Fruit fly (Drosophila melanogaster) whole organism, embryonic: Measurements from ENCODE around the gene Fitm.

Experiments used
- ATbp ChIP-seq: fragments of 200-800 bp; sonication (Bioruptor generic); optimal IDR thresholded peaks from 2 replicates; lab custom pipeline; 2017; ENCODE audit warnings: missing biosample characterization, mild to moderate bottlenecking, missing genetic modification characterization, missing genetic modification reagents
- Adf1 ChIP-seq: fragments of 200-800 bp; sonication (Bioruptor generic); IDR thresholded peaks from 2 replicates; pipeline ENCODE4 v1.3.6; 2022; ENCODE audit warnings: missing biosample characterization, missing genetic modification characterization
- CG10321 ChIP-seq: fragments of 200-800 bp; sonication (Bioruptor generic); IDR thresholded peaks from 2 replicates; pipeline ENCODE4 v1.3.6; 2022; ENCODE audit warnings: missing biosample characterization, missing genetic modification characterization
- CG12299 ChIP-seq: fragments of 200-800 bp; sonication (Bioruptor generic); optimal IDR thresholded peaks from 2 replicates; lab custom pipeline; 2018; ENCODE audit warnings: missing biosample characterization, mild to moderate bottlenecking, missing genetic modification characterization
- CG15011 ChIP-seq: fragments of 200-800 bp; sonication (Bioruptor generic); optimal IDR thresholded peaks from 3 replicates; lab custom pipeline; 2018; ENCODE audit warnings: missing biosample characterization, mild to moderate bottlenecking, missing genetic modification characterization
- CG1603 ChIP-seq: fragments of 200-800 bp; sonication (Bioruptor generic); optimal IDR thresholded peaks from 2 replicates; lab custom pipeline; 2019; ENCODE audit warnings: missing biosample characterization, mild to moderate bottlenecking, missing genetic modification characterization, moderate library complexity
- CG18262 ChIP-seq: fragments of 200-800 bp; optimal IDR thresholded peaks from 3 replicates; lab custom pipeline; 2019; ENCODE audit warnings: missing biosample characterization, mild to moderate bottlenecking, missing genetic modification characterization, moderate library complexity
- CG3726 ChIP-seq: fragments of 200-800 bp; sonication (Bioruptor generic); IDR thresholded peaks from 3 replicates; pipeline ENCODE4, ENCODE4 v1.3.6; 2022; ENCODE audit warnings: missing biosample characterization, missing genetic modification characterization
- CG4707 ChIP-seq: fragments of 200-800 bp; sonication (Bioruptor generic); optimal IDR thresholded peaks from 2 replicates; lab custom pipeline; 2018; ENCODE audit warnings: missing biosample characterization, mild to moderate bottlenecking, missing genetic modification characterization, moderate library complexity
- CG6254 ChIP-seq: fragments of 200-800 bp; sonication (Bioruptor generic); optimal IDR thresholded peaks from 3 replicates; lab custom pipeline; 2017; ENCODE audit warnings: mild to moderate bottlenecking, missing biosample characterization, missing genetic modification reagents, missing genetic modification characterization
- CG6654 ChIP-seq: fragments of 200-800 bp; sonication (Bioruptor generic); optimal IDR thresholded peaks from 2 replicates; lab custom pipeline; 2017; ENCODE audit warnings: missing biosample characterization, mild to moderate bottlenecking, missing genetic modification characterization
- CG7987 ChIP-seq: fragments of 200-800 bp; sonication (Bioruptor generic); optimal IDR thresholded peaks from 2 replicates; lab custom pipeline; 2018; ENCODE audit warnings: missing biosample characterization, mild to moderate bottlenecking, missing genetic modification characterization, moderate library complexity
- CG9876 ChIP-seq: fragments of 200-800 bp; sonication (Bioruptor generic); optimal IDR thresholded peaks from 2 replicates; lab custom pipeline; 2016; ENCODE audit warnings: missing biosample characterization, missing genetic modification characterization
- CkIIα-i1 ChIP-seq: fragments of 200-800 bp; sonication (Bioruptor generic); IDR thresholded peaks from 2 replicates; pipeline ENCODE4 v1.3.6; 2022; ENCODE audit warnings: missing biosample characterization, missing genetic modification characterization
- CoRest ChIP-seq: fragments of 200-800 bp; sonication (Bioruptor generic); optimal IDR thresholded peaks from 3 replicates; lab custom pipeline; 2018; ENCODE audit warnings: missing biosample characterization, mild to moderate bottlenecking, missing genetic modification characterization, moderate library complexity
- E2f2 ChIP-seq: fragments of 200-800 bp; sonication (Bioruptor generic); IDR thresholded peaks from 2 replicates; pipeline ENCODE4 v1.3.6; 2022; ENCODE audit warnings: missing biosample characterization, missing genetic modification characterization
- Ets97D ChIP-seq: fragments of 200-800 bp; sonication (Bioruptor generic); optimal IDR thresholded peaks from 3 replicates; lab custom pipeline; 2016; ENCODE audit warnings: missing biosample characterization, missing genetic modification characterization
- Gsc ChIP-seq: fragments of 200-800 bp; sonication (Bioruptor generic); IDR thresholded peaks from 2 replicates; pipeline ENCODE4 v1.3.6; 2022; ENCODE audit warnings: missing biosample characterization, missing genetic modification characterization
- Hmx ChIP-seq: fragments of 200-800 bp; sonication (Bioruptor generic); optimal IDR thresholded peaks from 2 replicates; lab custom pipeline; 2016; ENCODE audit warnings: missing biosample characterization, missing genetic modification characterization
- NK7.1 ChIP-seq: fragments of 200-800 bp; sonication (Bioruptor generic); optimal IDR thresholded peaks from 3 replicates; lab custom pipeline; 2016; ENCODE audit warnings: missing biosample characterization, missing genetic modification characterization
- Nf-YC ChIP-seq: fragments of 200-800 bp; optimal IDR thresholded peaks from 3 replicates; lab custom pipeline; 2019; ENCODE audit warnings: missing biosample characterization, mild to moderate bottlenecking, missing genetic modification characterization, moderate library complexity
- Rfx ChIP-seq: fragments of 200-800 bp; sonication (Bioruptor generic); IDR thresholded peaks from 2 replicates; pipeline ENCODE4 v1.3.6; 2022; ENCODE audit warnings: missing biosample characterization, missing genetic modification characterization
- Rx ChIP-seq: fragments of 200-800 bp; sonication (Bioruptor generic); IDR thresholded peaks from 2 replicates; pipeline ENCODE4 v1.3.6; 2022; ENCODE audit warnings: missing biosample characterization, missing genetic modification characterization
- Sox102F ChIP-seq: fragments of 200-800 bp; sonication (Bioruptor generic); optimal IDR thresholded peaks from 2 replicates; lab custom pipeline; 2018; ENCODE audit warnings: missing biosample characterization, mild to moderate bottlenecking, missing genetic modification characterization, moderate library complexity
- Xrp1 ChIP-seq: fragments of 200-800 bp; sonication (Bioruptor generic); IDR thresholded peaks from 2 replicates; pipeline ENCODE4 v1.3.6; 2022; ENCODE audit warnings: missing biosample characterization, missing genetic modification characterization
- ab ChIP-seq: fragments of 200-800 bp; sonication (Bioruptor generic); optimal IDR thresholded peaks from 2 replicates; lab custom pipeline; 2016; ENCODE audit warnings: missing biosample characterization, missing genetic modification characterization
- aop ChIP-seq: fragments of 200-800 bp; sonication (Bioruptor generic); IDR thresholded peaks from 2 replicates; pipeline ENCODE4 v1.3.6; 2022; ENCODE audit warnings: missing biosample characterization, missing genetic modification characterization
- br ChIP-seq: fragments of >200 bp; optimal IDR thresholded peaks from 2 replicates; lab custom pipeline; 2017
- caup ChIP-seq: fragments of 200-800 bp; sonication (Bioruptor generic); optimal IDR thresholded peaks from 3 replicates; lab custom pipeline; 2017; ENCODE audit warnings: missing biosample characterization, mild to moderate bottlenecking, missing genetic modification characterization, moderate library complexity; ENCODE audit not compliant: severe bottlenecking
- chn ChIP-seq: fragments of 200-800 bp; sonication (Bioruptor generic); optimal IDR thresholded peaks from 2 replicates; lab custom pipeline; 2016; ENCODE audit warnings: missing biosample characterization, missing genetic modification characterization
- crc ChIP-seq: fragments of 200-800 bp; sonication (Bioruptor generic); optimal IDR thresholded peaks from 2 replicates; lab custom pipeline; 2016; ENCODE audit warnings: missing biosample characterization, missing genetic modification characterization
- dpn ChIP-seq, 2 experiments: fragments of 200-800 bp; sonication (Bioruptor generic); optimal IDR thresholded peaks; 3 replicates each; lab custom pipeline; 2016; ENCODE audit warnings: missing biosample characterization in 2 of 2, missing genetic modification characterization in 2 of 2
- dysf ChIP-seq: fragments of 200-800 bp; sonication (Bioruptor generic); IDR thresholded peaks from 3 replicates; pipeline ENCODE4 v1.3.6; 2022; ENCODE audit warnings: missing biosample characterization, missing genetic modification characterization
- ems ChIP-seq: fragments of 200-800 bp; sonication (Bioruptor generic); optimal IDR thresholded peaks from 3 replicates; lab custom pipeline; 2016; ENCODE audit warnings: missing biosample characterization, missing genetic modification characterization
- fd3F ChIP-seq: fragments of 200-800 bp; sonication (Bioruptor generic); optimal IDR thresholded peaks from 2 replicates; lab custom pipeline; 2018; ENCODE audit warnings: missing biosample characterization, mild to moderate bottlenecking, missing genetic modification characterization, moderate library complexity
- gcm2 ChIP-seq: fragments of 200-800 bp; sonication (Bioruptor generic); optimal IDR thresholded peaks from 2 replicates; lab custom pipeline; 2016; ENCODE audit warnings: missing biosample characterization, missing genetic modification characterization
- hb ChIP-seq: fragments of 200-800 bp; sonication (Bioruptor generic); IDR thresholded peaks from 3 replicates; pipeline ENCODE4 v1.3.6; 2022; ENCODE audit warnings: missing biosample characterization, missing genetic modification characterization; ENCODE audit not compliant: partially characterized antibody
- hth ChIP-seq: fragments of >200 bp; optimal IDR thresholded peaks from 2 replicates; lab custom pipeline; 2017; ENCODE audit warnings: inconsistent platforms
- lab ChIP-seq: fragments of 200-800 bp; sonication (Bioruptor generic); optimal IDR thresholded peaks from 3 replicates; lab custom pipeline; 2017; ENCODE audit warnings: missing biosample characterization, missing genetic modification characterization, mild to moderate bottlenecking, moderate library complexity, missing genetic modification reagents
- maf-S ChIP-seq: fragments of 200-800 bp; sonication (Bioruptor generic); optimal IDR thresholded peaks from 2 replicates; lab custom pipeline; 2016; ENCODE audit warnings: missing biosample characterization, missing genetic modification characterization
- nau ChIP-seq: fragments of 200-800 bp; sonication (Bioruptor generic); optimal IDR thresholded peaks from 3 replicates; lab custom pipeline; 2017; ENCODE audit warnings: missing biosample characterization, mild to moderate bottlenecking, missing genetic modification characterization, missing genetic modification reagents
- onecut ChIP-seq: fragments of 200-800 bp; sonication (Bioruptor generic); IDR thresholded peaks from 2 replicates; pipeline ENCODE4 v1.3.6; 2022; ENCODE audit warnings: missing biosample characterization, missing genetic modification characterization
- otp ChIP-seq: fragments of 200-800 bp; sonication (Bioruptor generic); IDR thresholded peaks from 3 replicates; pipeline ENCODE4, ENCODE4 v1.3.6; 2022; ENCODE audit warnings: missing biosample characterization, missing genetic modification characterization
- pan ChIP-seq, 4 experiments: fragments of >200 bp in 3 of 4; fragments of 200-800 bp in 1 of 4; sonication (Bioruptor generic) in 1 of 4; optimal IDR thresholded peaks in 3 of 4; IDR thresholded peaks in 1 of 4; 2 replicates each; pipeline versions ENCODE4 v1.3.6 to Lab custom; 2017 to 2022; ENCODE audit warnings: missing biosample characterization in 2 of 4, missing genetic modification characterization in 2 of 4, mixed read lengths in 1 of 4
- pita ChIP-seq: fragments of 200-800 bp; sonication (Bioruptor generic); optimal IDR thresholded peaks from 2 replicates; lab custom pipeline; 2017; ENCODE audit warnings: missing biosample characterization, mild to moderate bottlenecking, missing genetic modification characterization
- repo ChIP-seq: fragments of 200-800 bp; sonication (Bioruptor generic); optimal IDR thresholded peaks from 2 replicates; lab custom pipeline; 2016; ENCODE audit warnings: missing biosample characterization, missing genetic modification characterization
- rib ChIP-seq: fragments of 200-800 bp; sonication (Bioruptor generic); IDR thresholded peaks from 2 replicates; pipeline ENCODE4 v1.3.6; 2022; ENCODE audit warnings: missing biosample characterization, missing genetic modification characterization
- shn ChIP-seq: fragments of 200-800 bp; sonication (Bioruptor generic); optimal IDR thresholded peaks from 3 replicates; lab custom pipeline; 2016; ENCODE audit warnings: missing biosample characterization, missing genetic modification characterization
- sqz ChIP-seq: fragments of 200-800 bp; sonication (Bioruptor generic); optimal IDR thresholded peaks from 3 replicates; lab custom pipeline; 2018; ENCODE audit warnings: missing biosample characterization, mild to moderate bottlenecking, missing genetic modification characterization
- stc ChIP-seq: fragments of 200-800 bp; sonication (Bioruptor generic); IDR thresholded peaks from 2 replicates; pipeline ENCODE4 v1.3.6; 2022; ENCODE audit warnings: missing biosample characterization, missing genetic modification characterization
- unpg ChIP-seq: fragments of 200-800 bp; sonication (Bioruptor generic); optimal IDR thresholded peaks from 3 replicates; lab custom pipeline; 2018; ENCODE audit warnings: missing biosample characterization, mild to moderate bottlenecking, missing genetic modification characterization, moderate library complexity
- wor ChIP-seq: fragments of 200-800 bp; sonication (Bioruptor generic); IDR thresholded peaks from 2 replicates; pipeline ENCODE4 v1.3.6; 2022; ENCODE audit warnings: missing biosample characterization, missing genetic modification characterization

Gene Fitm

dm6 chr3L:5180179-5180578 lies 34.3 kb upstream of the Fitm start (continued):
- TF ChIP-seq Sox102F (GFP tag; lab: Kevin White, UChicago) (peak; percentile 14), nau (no peak), CG6254 (GFP tag; lab: Kevin White, UChicago) (no peak), Ets97D (no peak), ems (GFP tag; lab: Kevin White, UChicago) (no peak), stc (GFP tag; lab: Robert Waterston, UW) (no peak), rib (no peak), unpg (GFP tag; lab: Kevin White, UChicago) (peak; percentile 8), CG6654 (GFP tag; lab: Kevin White, UChicago) (no peak), aop (GFP tag; lab: Robert Waterston, UW) (no peak), pita (GFP tag; lab: Kevin White, UChicago) (no peak), maf-S (no peak), pan (optimal IDR thresholded peaks at IDR 0.05; lab: Kevin White, UChicago) (no peak), pan (GFP tag; optimal IDR thresholded peaks at IDR 0.05 in 1 of 2, IDR thresholded peaks at IDR 0.05 in 1 of 2) (no peak), CkIIα-i1 (GFP tag; lab: Robert Waterston, UW) (no peak), CoRest (tag; lab: Kevin White, UChicago) (peak; percentile 4), CG12299 (tag; lab: Kevin White, UChicago) (no peak), wor (GFP tag; lab: Robert Waterston, UW) (no peak), Rx (GFP tag; lab: Robert Waterston, UW) (no peak), hb (no peak), Xrp1 (no peak), ab (GFP tag; lab: Kevin White, UChicago) (no peak), sqz (GFP tag; lab: Kevin White, UChicago) (peak; percentile 31), lab (peak; percentile 22), onecut (GFP tag; lab: Robert Waterston, UW) (no peak), dpn (GFP tag; optimal IDR thresholded peaks at IDR 0.05; lab: Kevin White, UChicago) (no peak), CG15011 (GFP tag; lab: Kevin White, UChicago) (no peak), dysf (GFP tag; lab: Robert Waterston, UW) (no peak), crc (GFP tag; lab: Kevin White, UChicago) (no peak), CG1603 (no peak), Nf-YC (tag; lab: Kevin White, UChicago) (no peak), otp (GFP tag; lab: Robert Waterston, UW) (0 out of 3 replicates have a peak, but pooled peaks have one; percentile 24), caup (no peak), hth (lab: Kevin White, UChicago) (no peak), NK7.1 (GFP tag; lab: Kevin White, UChicago) (no peak), CG10321 (GFP tag; lab: Robert Waterston, UW) (peak; percentile 57; the same call in 1 of the 2 replicates), CG7987 (GFP tag; lab: Kevin White, UChicago) (peak; percentile 35), shn (GFP tag; lab: Kevin White, UChicago) (no peak), E2f2 (no peak), Rfx (GFP tag; lab: Robert Waterston, UW) (peak; percentile 28; the same call in 1 of the 2 replicates), chn (no peak), CG3726 (GFP tag; lab: Robert Waterston, UW) (no peak), ATbp (peak; percentile 2), CG9876 (GFP tag; lab: Kevin White, UChicago) (no peak), CG4707 (GFP tag; lab: Kevin White, UChicago) (no peak), br (lab: Kevin White, UChicago) (no peak), Gsc (GFP tag; lab: Robert Waterston, UW) (no peak), repo (GFP tag; lab: Kevin White, UChicago) (no peak), Hmx (GFP tag; lab: Kevin White, UChicago) (no peak), CG18262 (tag; lab: Kevin White, UChicago) (no peak), Adf1 (GFP tag; lab: Robert Waterston, UW) (no peak), gcm2 (GFP tag; lab: Kevin White, UChicago) (no peak), fd3F (no peak)
